Fruit fly (Drosophila melanogaster) whole organism, adult: Measurements from ENCODE around the gene CG13694.

ENCODE experiments used
- CG11617 ChIP-seq: fragments of 200-800 bp; sonication (Bioruptor generic); optimal IDR thresholded peaks from 2 replicates; lab custom pipeline; 2017; ENCODE audit warnings: mild to moderate bottlenecking, missing biosample characterization, missing genetic modification reagents, missing genetic modification characterization
- CG12768 ChIP-seq: fragments of 200-800 bp; sonication (Bioruptor generic); optimal IDR thresholded peaks from 2 replicates; lab custom pipeline; 2017; ENCODE audit warnings: missing biosample characterization, missing genetic modification characterization, mild to moderate bottlenecking, moderate library complexity, missing genetic modification reagents
- CG14711 ChIP-seq: fragments of 200-800 bp; sonication (Bioruptor generic); optimal IDR thresholded peaks from 2 replicates; lab custom pipeline; 2018; ENCODE audit warnings: missing biosample characterization, mild to moderate bottlenecking, missing genetic modification characterization, moderate library complexity
- CG1620 ChIP-seq: fragments of 200-800 bp; sonication (Bioruptor generic); optimal IDR thresholded peaks from 2 replicates; lab custom pipeline; 2016; ENCODE audit warnings: missing biosample characterization, missing genetic modification characterization
- CG33017 ChIP-seq: fragments of 200-800 bp; sonication (Bioruptor generic); optimal IDR thresholded peaks from 2 replicates; lab custom pipeline; 2018; ENCODE audit warnings: missing biosample characterization, mild to moderate bottlenecking, missing genetic modification characterization, moderate library complexity
- CG5204 ChIP-seq: fragments of 200-800 bp; sonication (Bioruptor generic); optimal IDR thresholded peaks from 2 replicates; lab custom pipeline; 2016; ENCODE audit warnings: missing biosample characterization, missing genetic modification characterization
- CG7045 ChIP-seq: fragments of 200-800 bp; sonication (Bioruptor generic); optimal IDR thresholded peaks from 2 replicates; lab custom pipeline; 2017; ENCODE audit warnings: missing biosample characterization, mild to moderate bottlenecking, missing genetic modification characterization
- CG7101 ChIP-seq: fragments of 200-800 bp; sonication (Bioruptor generic); optimal IDR thresholded peaks from 2 replicates; lab custom pipeline; 2018; ENCODE audit warnings: missing biosample characterization, mild to moderate bottlenecking, missing genetic modification characterization, moderate library complexity
- Clk ChIP-seq: fragments of 200-800 bp; sonication (Bioruptor generic); optimal IDR thresholded peaks from 2 replicates; lab custom pipeline; 2017; ENCODE audit warnings: missing biosample characterization, missing genetic modification characterization
- Crg-1 ChIP-seq: fragments of 200-800 bp; sonication (Bioruptor generic); optimal IDR thresholded peaks from 2 replicates; lab custom pipeline; 2016; ENCODE audit warnings: missing biosample characterization, missing genetic modification characterization
- Hr96 ChIP-seq: fragments of 200-800 bp; sonication (Bioruptor generic); optimal IDR thresholded peaks from 2 replicates; lab custom pipeline; 2016; ENCODE audit warnings: missing biosample characterization, missing genetic modification characterization
- Mnt ChIP-seq: fragments of 200-800 bp; sonication (Bioruptor generic); optimal IDR thresholded peaks from 2 replicates; lab custom pipeline; 2016; ENCODE audit warnings: missing biosample characterization, mild to moderate bottlenecking, missing genetic modification characterization
- bab1 ChIP-seq: fragments of 200-800 bp; sonication (Bioruptor generic); optimal IDR thresholded peaks from 3 replicates; lab custom pipeline; 2019; ENCODE audit warnings: missing biosample characterization, mild to moderate bottlenecking, missing genetic modification characterization, moderate library complexity
- cic ChIP-seq: fragments of 200-800 bp; sonication (Bioruptor generic); optimal IDR thresholded peaks from 2 replicates; lab custom pipeline; 2017; ENCODE audit warnings: missing biosample characterization, mild to moderate bottlenecking, missing genetic modification characterization, moderate library complexity
- cnc ChIP-seq, 2 experiments: fragments of >200 bp; optimal IDR thresholded peaks; 2 replicates each; lab custom pipeline; 2017
- kay ChIP-seq: fragments of 200-800 bp; sonication (Bioruptor generic); peaks from one replicate; lab custom pipeline; 2016; ENCODE audit warnings: missing biosample characterization, missing genetic modification characterization, borderline replicate concordance
- ovo ChIP-seq: fragments of 200-800 bp; sonication (Bioruptor generic); optimal IDR thresholded peaks from 2 replicates; lab custom pipeline; 2016; ENCODE audit warnings: missing biosample characterization, missing genetic modification characterization
- pad ChIP-seq: fragments of 200-800 bp; sonication (Bioruptor generic); optimal IDR thresholded peaks from 3 replicates; lab custom pipeline; 2017; ENCODE audit warnings: missing biosample characterization, missing genetic modification characterization, mild to moderate bottlenecking, moderate library complexity, missing genetic modification reagents
- tj ChIP-seq: fragments of 200-800 bp; sonication (Bioruptor generic); optimal IDR thresholded peaks from 3 replicates; lab custom pipeline; 2017; ENCODE audit warnings: missing biosample characterization, mild to moderate bottlenecking, missing genetic modification characterization, moderate library complexity
- toe ChIP-seq: fragments of 200-800 bp; sonication (Bioruptor generic); optimal IDR thresholded peaks from 2 replicates; lab custom pipeline; 2016; ENCODE audit warnings: missing biosample characterization, missing genetic modification characterization

Gene CG13694

dm6 chr2L:128296-128715 lies 12.0 kb upstream of the CG13694 start:
- TF ChIP-seq ovo (GFP tag; lab: Kevin White, UChicago) (no peak), CG12768 (GFP tag; lab: Kevin White, UChicago) (no peak), Mnt (GFP tag; lab: Kevin White, UChicago) (no peak), CG7045 (GFP tag; lab: Kevin White, UChicago) (no peak), cic (GFP tag; lab: Kevin White, UChicago) (no peak), CG14711 (tag; lab: Kevin White, UChicago) (no peak), pad (no peak), CG1620 (GFP tag; lab: Kevin White, UChicago) (no peak), CG7101 (tag; lab: Kevin White, UChicago) (no peak), Clk (GFP tag; lab: Kevin White, UChicago) (no peak), CG33017 (tag; lab: Kevin White, UChicago) (no peak), Crg-1 (GFP tag; lab: Kevin White, UChicago) (no peak), kay (GFP tag; lab: Kevin White, UChicago) (no peak), CG11617 (GFP tag; lab: Kevin White, UChicago) (no peak), tj (no peak), cnc (optimal IDR thresholded peaks at IDR 0.05; lab: Kevin White, UChicago) (no peak)

dm6 chr2L:125364-126252 lies 9.3 kb upstream of the CG13694 start:
- TF ChIP-seq kay (GFP tag; lab: Kevin White, UChicago), result peak; percentile 88
- TF ChIP-seq CG7045 (GFP tag; lab: Kevin White, UChicago), result peak; percentile 50
- TF ChIP-seq cnc (optimal IDR thresholded peaks at IDR 0.05; lab: Kevin White, UChicago), result no peak
- TF ChIP-seq ovo (GFP tag; lab: Kevin White, UChicago), result no peak
- TF ChIP-seq CG5204 (GFP tag; lab: Kevin White, UChicago), result no peak
- no peak for TF ChIP-seq CG14711 (tag; lab: Kevin White, UChicago)
- no peak for TF ChIP-seq CG1620 (GFP tag; lab: Kevin White, UChicago)
- TF ChIP-seq cic (GFP tag; lab: Kevin White, UChicago), result peak; percentile 64
- TF ChIP-seq toe (GFP tag; lab: Kevin White, UChicago), result peak; percentile 75
- TF ChIP-seq Clk (GFP tag; lab: Kevin White, UChicago), result no peak
- TF ChIP-seq bab1 (GFP tag; lab: Kevin White, UChicago), result no peak
- TF ChIP-seq pad, result no peak
- TF ChIP-seq CG11617 (GFP tag; lab: Kevin White, UChicago), result no peak
- TF ChIP-seq Crg-1 (GFP tag; lab: Kevin White, UChicago), result no peak
- peak; percentile 37 for TF ChIP-seq tj
- peak; percentile 12 for TF ChIP-seq Hr96 (GFP tag; lab: Kevin White, UChicago)
- TF ChIP-seq Mnt (GFP tag; lab: Kevin White, UChicago), result peak; percentile 74
- peak; percentile 90 for TF ChIP-seq CG12768 (GFP tag; lab: Kevin White, UChicago)
- TF ChIP-seq CG33017 (tag; lab: Kevin White, UChicago), result peak; percentile 42
- peak; percentile 44 for TF ChIP-seq CG7101 (tag; lab: Kevin White, UChicago)

- no peak for TF ChIP-seq Hr96 (GFP tag; lab: Kevin White, UChicago)
- TF ChIP-seq kay (GFP tag; lab: Kevin White, UChicago), result peak; percentile 66
These were observed 6.7 kb upstream of the CG13694 start for dm6 chr2L:123007-123327.

- no peak for TF ChIP-seq toe (GFP tag; lab: Kevin White, UChicago)
- TF ChIP-seq kay (GFP tag; lab: Kevin White, UChicago), result peak; percentile 92
- TF ChIP-seq CG33017 (tag; lab: Kevin White, UChicago), result no peak
These were observed 6.1 kb upstream of the CG13694 start for dm6 chr2L:122167-123006.

- no peak for TF ChIP-seq CG7101 (tag; lab: Kevin White, UChicago)
- TF ChIP-seq cic (GFP tag; lab: Kevin White, UChicago), result no peak
- no peak for TF ChIP-seq ovo (GFP tag; lab: Kevin White, UChicago)
- no peak for TF ChIP-seq CG7045 (GFP tag; lab: Kevin White, UChicago)
- TF ChIP-seq pad, result no peak
- no peak for TF ChIP-seq bab1 (GFP tag; lab: Kevin White, UChicago)
- TF ChIP-seq toe (GFP tag; lab: Kevin White, UChicago), result no peak
- no peak for TF ChIP-seq CG1620 (GFP tag; lab: Kevin White, UChicago)
- TF ChIP-seq Hr96 (GFP tag; lab: Kevin White, UChicago), result no peak
- no peak for TF ChIP-seq CG14711 (tag; lab: Kevin White, UChicago)
- no peak for TF ChIP-seq tj
- TF ChIP-seq CG5204 (GFP tag; lab: Kevin White, UChicago), result no peak
- no peak for TF ChIP-seq Crg-1 (GFP tag; lab: Kevin White, UChicago)
- no peak for TF ChIP-seq CG12768 (GFP tag; lab: Kevin White, UChicago)
- TF ChIP-seq Mnt (GFP tag; lab: Kevin White, UChicago), result no peak
These were observed 5.2 kb upstream of the CG13694 start, which contains the start of gene CG4822 for dm6 chr2L:121456-121831. CG4822 (minus strand) TSS chr2L:121754.
